Fruit fly (Drosophila melanogaster) Kc167 (cell line): ENCODE data around the gene Hsp27.

Experiments used
- Myc ChIP-seq: fragments of >200 bp; optimal IDR thresholded peaks from 2 replicates; lab custom pipeline; 2017; ENCODE audit warnings: missing external identifiers
- Sin3A ChIP-seq: fragments of >200 bp; optimal IDR thresholded peaks from 2 replicates; lab custom pipeline; 2018; ENCODE audit warnings: missing external identifiers
- h ChIP-seq: fragments of >200 bp; optimal IDR thresholded peaks from 3 replicates; lab custom pipeline; 2018; ENCODE audit warnings: missing external identifiers
- insv ChIP-seq: fragments of >200 bp; optimal IDR thresholded peaks from 3 replicates; lab custom pipeline; 2018; ENCODE audit warnings: missing external identifiers
- psq ChIP-seq: fragments of >200 bp; optimal IDR thresholded peaks from 2 replicates; lab custom pipeline; 2017; ENCODE audit warnings: missing external identifiers
- ttk ChIP-seq: sonication (Bioruptor generic); optimal IDR thresholded peaks from 2 replicates; lab custom pipeline; 2017; ENCODE audit warnings: missing external identifiers

The Hsp27 gene

DNA sequence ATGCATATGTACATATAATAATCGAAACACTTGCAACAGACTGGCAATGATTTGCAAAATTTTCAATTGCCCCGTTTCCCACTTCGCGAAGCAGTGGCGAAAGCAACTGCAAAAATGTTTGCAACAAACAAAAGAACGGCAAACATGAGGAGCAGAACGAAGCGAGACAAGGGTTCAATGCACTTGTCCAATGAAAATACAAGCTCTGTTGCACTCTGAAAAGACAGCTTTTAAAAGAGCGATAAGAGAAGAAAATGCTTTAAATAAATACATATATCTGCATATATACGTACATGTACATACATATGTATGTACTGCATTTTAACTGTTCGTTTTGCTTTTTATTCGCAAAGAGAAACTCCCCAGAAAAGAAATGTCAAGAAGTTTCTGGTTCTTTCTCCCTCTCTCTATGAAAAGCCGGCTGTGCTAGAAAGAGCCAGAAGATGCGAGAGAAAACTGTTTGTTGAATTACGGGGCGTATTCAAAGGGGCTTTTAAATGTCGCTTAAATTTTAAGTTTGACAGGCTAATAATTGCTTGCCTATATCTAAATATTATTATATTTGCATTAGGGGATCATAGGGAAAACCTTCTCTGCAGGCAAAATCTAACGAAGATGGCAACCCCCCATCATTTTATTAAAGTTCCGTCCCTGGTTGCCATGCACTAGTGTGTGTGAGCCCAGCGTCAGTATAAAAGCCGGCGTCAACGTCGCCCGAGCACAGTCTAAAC lies at the start of gene Hsp27:
Hsp27 (plus strand) TSS at position 719 of the 731 bp plus-strand sequence.
- no peak for TF ChIP-seq ttk
- TF ChIP-seq Myc (lab: Kevin White, UChicago), result no peak
- no peak for TF ChIP-seq h (lab: Kevin White, UChicago)
- no peak for TF ChIP-seq Sin3A
- TF ChIP-seq insv, result no peak
- no peak for TF ChIP-seq psq

DNA sequence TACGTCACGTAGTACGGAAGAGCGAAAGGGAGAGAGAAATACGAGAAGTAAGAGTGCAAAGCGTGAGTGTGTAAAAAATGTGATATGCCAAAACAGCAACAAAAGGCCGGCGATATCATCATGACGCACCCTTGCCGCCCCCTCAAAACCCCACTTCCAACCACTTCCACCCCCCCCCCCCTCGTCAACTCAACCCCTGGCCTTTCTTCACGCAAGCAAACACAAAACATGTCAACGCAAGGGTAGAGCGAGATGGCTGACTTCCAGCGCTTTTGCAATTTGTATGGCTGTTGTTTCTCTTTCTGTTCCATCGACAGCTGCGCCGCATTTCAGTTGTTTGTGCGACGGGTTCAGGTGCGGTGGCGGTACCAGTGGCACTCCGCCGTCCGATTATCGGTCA lies 48.2 kb upstream of the Hsp27 start:
- TF ChIP-seq Myc (lab: Kevin White, UChicago) (no peak), psq (no peak), insv (no peak), h (lab: Kevin White, UChicago) (no peak), ttk (no peak)

DNA sequence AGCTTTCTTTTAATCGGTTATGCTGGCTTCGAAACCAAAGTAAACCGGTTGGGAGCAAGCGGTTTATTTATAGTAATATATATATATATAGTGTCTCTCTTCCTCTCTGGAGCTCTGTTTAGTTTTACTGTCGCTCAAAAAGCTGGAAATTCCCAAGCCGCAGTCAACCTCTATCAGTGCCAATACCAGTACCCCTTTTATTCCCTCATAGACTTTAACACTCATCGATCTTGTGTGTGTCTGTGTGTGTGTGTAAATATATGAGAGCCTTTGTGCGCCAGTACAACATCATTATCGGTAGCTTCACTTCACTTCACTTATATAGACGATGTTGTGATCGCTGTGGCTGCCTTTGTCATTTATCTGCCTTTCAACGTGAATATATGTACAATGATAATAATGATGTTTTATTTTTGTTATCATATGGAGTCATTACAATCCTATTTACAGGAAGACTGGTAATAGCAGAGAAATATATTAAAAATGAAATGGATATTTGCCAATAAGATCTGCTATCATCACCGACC lies 45.9 kb upstream of the Hsp27 start:
- TF ChIP-seq psq (no peak), h (lab: Kevin White, UChicago) (no peak), Sin3A (no peak), ttk (no peak), insv (no peak), Myc (lab: Kevin White, UChicago) (no peak)

DNA sequence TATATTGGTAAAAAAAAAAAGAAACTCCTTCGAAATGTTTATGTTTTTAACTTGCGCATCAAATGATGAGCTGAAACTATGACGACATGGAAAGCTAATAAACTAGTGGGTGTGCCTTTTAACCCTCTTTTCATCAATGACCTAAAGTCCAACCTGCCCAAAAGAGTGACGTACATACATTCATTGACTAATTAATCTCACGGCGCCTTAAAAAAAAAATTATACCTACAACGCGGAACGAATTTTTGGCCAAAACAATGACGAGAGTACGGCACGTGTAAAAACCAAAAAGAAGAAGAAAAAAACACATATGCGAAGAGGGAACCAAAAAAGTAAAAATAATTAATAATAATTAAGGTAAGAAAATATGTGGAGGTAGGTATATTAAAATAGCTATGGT lies 45.4 kb upstream of the Hsp27 start, which contains the start of gene PGRP-LC:
PGRP-LC (plus strand) TSS at position 301 of the 400 bp plus-strand sequence.
- TF ChIP-seq Myc (lab: Kevin White, UChicago) (no peak), h (lab: Kevin White, UChicago) (no peak), Sin3A (no peak), insv (no peak), ttk (no peak), psq (no peak)

DNA sequence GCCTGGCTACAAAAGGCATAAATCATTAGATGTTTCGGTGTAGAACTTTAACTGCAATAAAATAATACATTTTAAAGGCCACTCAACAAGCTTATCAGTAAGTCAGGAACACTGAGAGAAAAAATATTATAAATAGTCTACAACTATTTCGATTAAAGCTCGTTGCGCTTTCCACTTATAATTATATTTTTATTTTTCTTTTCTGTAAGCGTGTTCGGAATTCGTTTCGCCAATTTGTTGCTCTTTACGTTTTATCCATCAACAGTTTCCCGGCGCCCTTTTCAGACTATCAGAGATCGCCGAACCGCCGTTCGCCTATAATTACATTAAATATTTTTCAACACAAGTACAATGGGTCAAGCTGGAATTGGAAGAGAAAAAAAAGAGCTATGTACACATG lies 44.8 kb upstream of the Hsp27 start:
- TF ChIP-seq Myc (lab: Kevin White, UChicago) (no peak), h (lab: Kevin White, UChicago) (no peak), insv (no peak), psq (no peak), Sin3A (no peak), ttk (no peak)

DNA sequence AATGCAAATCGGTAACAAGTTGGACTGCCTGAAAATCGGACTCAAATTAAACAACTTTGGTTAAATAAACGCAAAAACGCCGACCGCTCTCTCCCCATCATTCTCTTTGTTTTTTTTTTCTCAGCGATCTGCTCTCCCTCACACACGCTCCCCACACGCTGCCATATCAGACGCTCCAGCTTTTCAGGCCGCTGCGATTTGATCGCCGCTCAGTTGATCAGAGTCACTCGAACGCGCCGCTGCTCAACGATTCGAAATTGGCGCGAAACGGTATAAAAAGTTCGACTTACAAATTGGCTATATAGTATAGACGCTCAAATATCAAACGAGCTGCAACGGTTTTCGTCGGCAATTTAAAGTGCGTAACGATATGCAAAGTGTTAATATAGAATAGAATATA lies 43.6 kb upstream of the Hsp27 start:
- no peak for TF ChIP-seq ttk

DNA sequence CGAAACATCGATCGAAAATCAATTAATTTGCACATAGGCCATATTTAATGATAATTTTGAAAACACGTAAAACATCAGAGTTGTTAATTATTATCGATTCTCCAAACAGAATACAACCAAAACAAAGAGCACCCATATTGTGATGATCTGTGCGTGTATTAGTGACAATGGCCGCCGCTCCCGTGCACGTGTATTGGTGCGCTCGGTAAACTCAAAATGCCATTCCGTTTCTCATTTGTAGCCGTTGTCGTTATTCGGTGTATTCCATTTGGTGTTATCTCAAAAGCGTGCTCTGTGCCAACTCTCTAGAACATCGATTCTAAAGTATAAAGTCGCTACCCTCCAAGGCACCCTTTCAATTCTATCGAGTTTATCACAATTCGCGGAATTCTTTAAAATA lies 43.0 kb upstream of the Hsp27 start:
- TF ChIP-seq h (lab: Kevin White, UChicago) (no peak), psq (no peak), insv (no peak), Myc (lab: Kevin White, UChicago) (no peak), Sin3A (no peak), ttk (no peak)

DNA sequence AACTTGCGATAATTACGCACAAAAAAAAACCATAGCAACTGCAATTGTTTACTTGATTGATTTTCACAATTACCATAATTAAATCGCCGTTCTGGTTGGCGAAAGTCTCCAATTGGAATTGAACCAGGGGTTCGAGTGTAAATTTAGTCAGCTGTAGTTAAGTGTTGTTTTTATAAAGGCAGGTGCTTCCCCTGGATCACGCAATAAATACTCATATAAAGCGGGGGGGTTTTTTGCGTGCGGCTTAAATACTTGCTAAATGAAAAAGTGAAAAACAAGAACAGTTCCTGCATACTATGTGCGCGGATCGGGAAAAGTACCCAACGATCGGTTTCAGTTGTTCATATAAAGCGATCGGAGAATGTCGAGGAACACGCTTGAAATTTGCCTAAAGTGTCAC lies 39.9 kb upstream of the Hsp27 start:
- TF ChIP-seq Sin3A (no peak), h (lab: Kevin White, UChicago) (no peak), Myc (lab: Kevin White, UChicago) (no peak), insv (no peak), ttk (no peak), psq (no peak)

DNA sequence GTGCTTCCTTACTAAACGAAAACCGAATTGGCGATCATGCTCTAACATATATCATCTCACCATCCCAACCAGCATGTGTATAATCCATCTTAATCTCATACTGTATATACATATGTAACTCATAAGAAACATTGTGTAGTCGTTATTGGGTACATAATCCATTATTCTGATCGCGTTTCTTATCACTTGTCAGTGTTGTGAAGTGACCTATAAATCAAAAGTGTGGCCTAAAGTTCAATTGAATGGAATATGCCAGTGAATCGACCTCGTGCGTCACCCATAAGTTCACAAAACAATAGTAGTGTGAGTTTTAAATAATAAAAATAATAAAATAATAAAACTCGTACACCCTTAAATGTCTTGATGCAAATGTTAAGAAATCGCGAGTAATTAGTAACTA lies 38.7 kb upstream of the Hsp27 start:
- TF ChIP-seq h (lab: Kevin White, UChicago) (no peak), insv (no peak), psq (no peak), Myc (lab: Kevin White, UChicago) (no peak), ttk (no peak), Sin3A (no peak)

DNA sequence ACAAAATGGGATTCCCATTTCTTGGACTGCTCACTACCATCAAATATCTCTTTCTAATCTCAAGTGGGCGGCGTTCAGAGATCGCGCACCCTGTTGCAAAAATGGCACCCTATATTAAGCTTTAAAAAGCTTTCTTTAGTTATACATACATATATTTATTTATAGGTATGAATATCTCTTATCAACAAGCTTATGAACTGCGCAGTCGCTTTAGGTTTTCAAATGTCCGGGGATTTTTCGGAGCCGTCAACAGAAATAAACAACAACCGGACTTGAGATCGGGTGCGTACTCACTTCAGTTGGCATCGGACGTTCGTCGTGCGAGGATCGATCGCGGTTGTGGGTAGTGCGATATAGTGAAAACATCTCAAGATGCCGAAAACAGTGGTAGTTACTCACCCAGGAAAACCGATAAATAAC lies 34.5 kb upstream of the Hsp27 start, which contains the start of gene PGRP-LF:
PGRP-LF (plus strand) TSS at position 296 of the 420 bp plus-strand sequence.
- TF ChIP-seq ttk (no peak), insv (no peak), Myc (lab: Kevin White, UChicago) (no peak), h (lab: Kevin White, UChicago) (no peak), psq (no peak), Sin3A (no peak)

DNA sequence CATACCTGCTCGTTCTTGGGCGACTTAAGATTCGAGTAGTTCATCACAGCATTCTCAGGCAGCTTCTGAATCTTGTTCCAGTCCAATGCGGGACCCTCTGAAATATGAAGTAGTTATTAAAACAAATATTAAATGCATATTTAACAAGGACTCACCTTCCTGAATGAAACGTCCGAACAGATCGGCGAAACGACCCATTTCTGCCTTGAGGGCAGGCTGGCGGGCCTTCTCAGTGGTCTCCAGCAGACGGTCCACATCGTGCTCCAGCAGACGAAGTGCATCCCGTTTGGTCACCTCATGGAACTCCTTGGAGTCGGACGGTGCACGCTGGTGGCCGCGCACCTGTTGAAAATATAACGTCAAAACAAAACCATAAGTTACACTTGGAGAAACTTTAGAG lies 30.1 kb upstream of the Hsp27 start, which contains the start of gene CG32040:
CG32040 (plus strand) TSS at position 301 of the 400 bp plus-strand sequence.
- TF ChIP-seq psq (no peak), h (lab: Kevin White, UChicago) (no peak), Sin3A (no peak), Myc (lab: Kevin White, UChicago) (no peak), insv (no peak)

DNA sequence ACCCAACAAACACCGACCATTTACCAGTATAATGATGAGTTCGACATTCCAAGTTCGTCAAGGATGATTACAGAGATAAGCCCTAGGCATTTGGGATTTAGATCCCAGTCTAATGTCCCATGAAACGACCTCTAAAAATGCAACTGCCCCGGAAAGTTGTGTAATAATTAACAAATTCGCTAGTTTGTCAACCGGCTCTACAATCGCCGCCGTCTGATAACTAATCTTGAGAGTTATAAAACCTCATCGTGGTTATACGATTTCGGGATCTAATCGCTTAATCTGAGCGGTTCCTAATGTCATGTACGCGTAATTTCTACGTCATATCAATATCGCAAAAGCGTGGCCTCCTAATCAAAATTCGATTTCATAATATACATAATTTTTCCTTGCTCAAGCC lies 28.3 kb upstream of the Hsp27 start:
- TF ChIP-seq insv (no peak), Sin3A (no peak), psq (no peak), ttk (no peak), Myc (lab: Kevin White, UChicago) (no peak), h (lab: Kevin White, UChicago) (no peak)

DNA sequence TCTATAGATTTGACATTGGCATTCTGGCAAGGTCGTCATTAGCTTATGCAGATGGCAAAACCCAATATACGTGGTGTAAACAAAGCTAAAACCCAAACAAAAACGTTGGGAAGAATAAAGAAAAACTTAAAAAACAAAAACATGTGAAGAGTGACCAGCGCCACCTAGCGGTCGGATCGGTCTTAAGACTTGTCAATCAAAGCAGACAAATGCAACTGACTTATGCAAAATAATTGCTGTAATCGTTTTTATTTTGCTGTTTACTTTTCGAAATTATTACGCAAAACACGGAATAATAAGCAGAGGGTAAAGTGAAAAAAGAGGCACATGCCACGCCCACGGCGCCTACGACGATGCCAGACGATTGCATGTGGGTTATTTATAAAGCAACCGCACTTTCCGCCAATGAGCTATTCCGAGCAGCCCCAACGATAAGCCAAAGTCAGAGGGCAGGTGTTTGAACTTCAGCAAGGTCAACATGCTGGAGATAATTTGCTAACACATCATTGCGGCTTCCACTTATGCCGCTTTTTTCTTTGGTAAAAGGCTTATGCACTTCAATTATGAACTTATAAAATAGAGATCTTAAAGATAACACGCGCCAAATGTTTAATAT lies 27.6 kb upstream of the Hsp27 start:
- TF ChIP-seq Myc (lab: Kevin White, UChicago), result no peak
- no peak for TF ChIP-seq ttk
- no peak for TF ChIP-seq psq
- TF ChIP-seq Sin3A, result no peak
- no peak for TF ChIP-seq h (lab: Kevin White, UChicago)
